Worm (Caenorhabditis elegans) whole organism, young adult: ENCODE measurements around the gene C07D8.5.

Experiments
- B0035.1 ChIP-seq: sonication (generic microtip); optimal IDR thresholded peaks from 2 replicates; lab custom pipeline; 2016; ENCODE audit warnings: missing genetic modification characterization, mild to moderate bottlenecking, missing compliant biosample characterization, missing genotype, missing genetic modification reagents
- C06A6.2 ChIP-seq: fragments of 200-800 bp; sonication (Bioruptor generic); conservative IDR thresholded peaks from 2 replicates; pipeline ENCODE4 v1.3.6; 2022; ENCODE audit warnings: missing genetic modification characterization, missing compliant biosample characterization
- F22D6.2 ChIP-seq: sonication (generic microtip); optimal IDR thresholded peaks from 2 replicates; lab custom pipeline; 2016; ENCODE audit warnings: mild to moderate bottlenecking, missing genetic modification characterization, missing compliant biosample characterization
- F23B12.7 ChIP-seq: sonication (generic microtip); optimal IDR thresholded peaks from 2 replicates; lab custom pipeline; 2017; ENCODE audit warnings: missing genetic modification characterization, mild to moderate bottlenecking, missing compliant biosample characterization, antibody characterized with exemption, moderate library complexity; ENCODE audit not compliant: insufficient read depth
- F52B5.7 ChIP-seq: sonication (generic microtip); optimal IDR thresholded peaks from 2 replicates; lab custom pipeline; 2016; ENCODE audit warnings: mild to moderate bottlenecking, missing genetic modification characterization, missing compliant biosample characterization
- K12H6.12 ChIP-seq: fragments of 200-800 bp; sonication (Bioruptor generic); optimal IDR thresholded peaks from 2 replicates; lab custom pipeline; 2018; ENCODE audit warnings: mild to moderate bottlenecking, missing genetic modification characterization, missing compliant biosample characterization
- T07F8.4 ChIP-seq: sonication (generic microtip); optimal IDR thresholded peaks from 2 replicates; lab custom pipeline; 2016; ENCODE audit warnings: mild to moderate bottlenecking, missing genetic modification characterization, moderate library complexity, missing compliant biosample characterization
- Y67H2A.10 ChIP-seq: fragments of 200-800 bp; sonication (Bioruptor generic); conservative IDR thresholded peaks from 2 replicates; pipeline ENCODE4 v1.3.6; 2022; ENCODE audit warnings: missing genetic modification reagents, missing genetic modification characterization, missing compliant biosample characterization
- ZK185.1 ChIP-seq: sonication (generic microtip); optimal IDR thresholded peaks from 2 replicates; lab custom pipeline; 2016; ENCODE audit warnings: mild to moderate bottlenecking, missing genetic modification characterization, missing compliant biosample characterization; ENCODE audit not compliant: poor library complexity, severe bottlenecking
- aptf-3 ChIP-seq: fragments of 200-800 bp; sonication (Bioruptor generic); IDR thresholded peaks from 2 replicates; pipeline ENCODE4 v1.3.6; 2022; ENCODE audit warnings: missing genetic modification characterization, missing compliant biosample characterization
- attf-3 ChIP-seq: fragments of 200-800 bp; sonication (Bioruptor generic); conservative IDR thresholded peaks from 2 replicates; pipeline ENCODE4 v1.3.6; 2022; ENCODE audit warnings: missing genetic modification reagents, missing genetic modification characterization, missing compliant biosample characterization
- bed-1 ChIP-seq: fragments of 200-800 bp; sonication (Bioruptor generic); IDR thresholded peaks from 2 replicates; pipeline ENCODE4 v1.3.6; 2022; ENCODE audit warnings: missing genetic modification reagents, missing genetic modification characterization, missing compliant biosample characterization
- bed-2 ChIP-seq: fragments of 200-800 bp; sonication (Bioruptor generic); IDR thresholded peaks from 2 replicates; pipeline ENCODE4 v1.3.6; 2022; ENCODE audit warnings: missing genetic modification reagents, missing genetic modification characterization, missing compliant biosample characterization
- cebp-1 ChIP-seq, 2 experiments: fragments of 200-800 bp in 1 of 2; sonication (Bioruptor generic) in 1 of 2; sonication (generic microtip) in 1 of 2; IDR thresholded peaks in 1 of 2; optimal IDR thresholded peaks in 1 of 2; 2 replicates each; pipeline versions ENCODE4 v1.3.6 to Lab custom; 2017 to 2022; ENCODE audit warnings: missing compliant biosample characterization in 2 of 2, missing genetic modification characterization in 2 of 2, mild to moderate bottlenecking in 1 of 2, missing genetic modification reagents in 1 of 2, moderate library complexity in 1 of 2
- ceh-100 ChIP-seq: fragments of 200-800 bp; sonication (Bioruptor generic); IDR thresholded peaks from 2 replicates; pipeline ENCODE4 v1.3.6; 2022; ENCODE audit warnings: missing genetic modification reagents, missing genetic modification characterization, missing compliant biosample characterization
- die-1 ChIP-seq: sonication (generic microtip); optimal IDR thresholded peaks from 2 replicates; lab custom pipeline; 2016; ENCODE audit warnings: missing genotype, mild to moderate bottlenecking, missing genetic modification characterization, missing compliant biosample characterization
- dpl-1 ChIP-seq: fragments of 150-350 bp; optimal IDR thresholded peaks from 2 replicates; lab custom pipeline; 2014; ENCODE audit warnings: missing biosample characterization, missing genetic modification reagents, missing genetic modification characterization
- egl-18 ChIP-seq: fragments of 200-800 bp; sonication (Bioruptor generic); IDR thresholded peaks from 2 replicates; pipeline ENCODE4 v1.3.6; 2022; ENCODE audit warnings: missing genetic modification reagents, missing genetic modification characterization, missing compliant biosample characterization
- egl-44 ChIP-seq: fragments of 200-800 bp; sonication (Bioruptor generic); IDR thresholded peaks from 2 replicates; pipeline ENCODE4 v1.3.6; 2022; ENCODE audit warnings: missing genetic modification reagents, missing genetic modification characterization, missing compliant biosample characterization
- ekl-4 ChIP-seq: fragments of 200-800 bp; sonication (Bioruptor generic); IDR thresholded peaks from 2 replicates; pipeline ENCODE4 v1.3.6; 2022; ENCODE audit warnings: missing genetic modification reagents, missing genetic modification characterization, missing compliant biosample characterization
- ets-4 ChIP-seq: fragments of 200-800 bp; sonication (Bioruptor generic); optimal IDR thresholded peaks from 2 replicates; lab custom pipeline; 2018; ENCODE audit warnings: mild to moderate bottlenecking, missing genetic modification characterization, missing compliant biosample characterization
- gei-17 ChIP-seq: fragments of 200-800 bp; sonication (Bioruptor generic); optimal IDR thresholded peaks from 2 replicates; lab custom pipeline; 2018; ENCODE audit warnings: mild to moderate bottlenecking, missing genetic modification characterization, missing compliant biosample characterization
- hlh-12 ChIP-seq: sonication (generic microtip); optimal IDR thresholded peaks from 2 replicates; lab custom pipeline; 2016; ENCODE audit warnings: missing genetic modification characterization, missing compliant biosample characterization
- hmg-1.2 ChIP-seq: fragments of 200-800 bp; sonication (Bioruptor generic); IDR thresholded peaks from 2 replicates; pipeline ENCODE4 v1.3.6; 2022; ENCODE audit warnings: missing genetic modification reagents, missing genetic modification characterization, missing compliant biosample characterization
- hmg-20 ChIP-seq: fragments of 200-800 bp; sonication (Bioruptor generic); IDR thresholded peaks from 2 replicates; pipeline ENCODE4 v1.3.6; 2022; ENCODE audit warnings: missing genetic modification reagents, missing genetic modification characterization, missing compliant biosample characterization
- lag-1 ChIP-seq: fragments of 200-800 bp; sonication (Bioruptor generic); IDR thresholded peaks from 2 replicates; pipeline ENCODE4 v1.3.6; 2022; ENCODE audit warnings: missing genetic modification reagents, missing genetic modification characterization, missing compliant biosample characterization
- let-607 ChIP-seq, 2 experiments: fragments of 200-800 bp in 1 of 2; sonication (Bioruptor generic) in 1 of 2; sonication (generic microtip) in 1 of 2; optimal IDR thresholded peaks; 2 replicates each; lab custom pipeline; 2016 to 2018; ENCODE audit warnings: mild to moderate bottlenecking in 2 of 2, missing compliant biosample characterization in 2 of 2, missing genetic modification characterization in 2 of 2, moderate library complexity in 2 of 2, missing genotype in 1 of 2
- lin-35 ChIP-seq, 3 experiments: fragments of 150-350 bp in 2 of 3; sonication (generic microtip) in 1 of 3; optimal IDR thresholded peaks; 2 replicates each; lab custom pipeline; 2014 to 2018; ENCODE audit warnings: missing biosample characterization in 3 of 3, missing genetic modification characterization in 3 of 3, missing genetic modification reagents in 3 of 3
- lin-40 ChIP-seq: sonication (generic microtip); optimal IDR thresholded peaks from 2 replicates; lab custom pipeline; 2016; ENCODE audit warnings: missing genetic modification characterization, mild to moderate bottlenecking, missing compliant biosample characterization, missing genotype, missing genetic modification reagents
- lin-54 ChIP-seq: fragments of 200-800 bp; sonication (Bioruptor generic); optimal IDR thresholded peaks from 2 replicates; lab custom pipeline; 2018; ENCODE audit warnings: mild to moderate bottlenecking, missing genetic modification characterization, missing compliant biosample characterization
- madf-8 ChIP-seq: fragments of 200-800 bp; sonication (Bioruptor generic); conservative IDR thresholded peaks from 2 replicates; pipeline ENCODE4 v1.3.6; 2022; ENCODE audit warnings: missing genetic modification reagents, missing genetic modification characterization, missing compliant biosample characterization
- nfyb-1 ChIP-seq: fragments of 200-800 bp; sonication (Bioruptor generic); IDR thresholded peaks from 2 replicates; pipeline ENCODE4 v1.3.6; 2022; ENCODE audit warnings: missing genetic modification reagents, missing genetic modification characterization, missing compliant biosample characterization
- nhr-179 ChIP-seq: sonication (generic microtip); optimal IDR thresholded peaks from 2 replicates; lab custom pipeline; 2016; ENCODE audit warnings: mild to moderate bottlenecking, missing genetic modification characterization, missing compliant biosample characterization
- nhr-27 ChIP-seq: fragments of 200-800 bp; sonication (Bioruptor generic); optimal IDR thresholded peaks from 2 replicates; lab custom pipeline; 2018; ENCODE audit warnings: mild to moderate bottlenecking, missing genetic modification characterization, moderate library complexity, missing compliant biosample characterization
- nhr-80 ChIP-seq: sonication (generic microtip); optimal IDR thresholded peaks from 2 replicates; lab custom pipeline; 2016; ENCODE audit warnings: missing genetic modification characterization, missing compliant biosample characterization
- pha-4 ChIP-seq: fragments of 150-350 bp; sonication (generic microtip); optimal IDR thresholded peaks from 2 replicates; lab custom pipeline; 2014; ENCODE audit warnings: missing biosample characterization, missing genetic modification reagents, missing genetic modification characterization
- repo-1 ChIP-seq: sonication (generic microtip); optimal IDR thresholded peaks from 2 replicates; lab custom pipeline; 2017; ENCODE audit warnings: mild to moderate bottlenecking, missing genetic modification characterization, missing compliant biosample characterization
- sdz-38 ChIP-seq: sonication (generic microtip); optimal IDR thresholded peaks from 2 replicates; lab custom pipeline; 2016; ENCODE audit warnings: missing genotype, missing genetic modification characterization, missing compliant biosample characterization
- snpc-3.4 ChIP-seq: sonication (generic microtip); optimal IDR thresholded peaks from 2 replicates; lab custom pipeline; 2017; ENCODE audit warnings: missing genetic modification characterization, mild to moderate bottlenecking, missing compliant biosample characterization, antibody characterized with exemption, moderate library complexity, missing genotype, missing genetic modification reagents
- snpc-4 ChIP-seq, 5 experiments: fragments of 150-350 bp in 1 of 5; sonication (generic microtip) in 4 of 5; optimal IDR thresholded peaks; 2 replicates each; lab custom pipeline; 2014 to 2018; ENCODE audit warnings: missing genetic modification characterization in 5 of 5, missing biosample characterization in 3 of 5, antibody characterized with exemption in 2 of 5, mild to moderate bottlenecking in 2 of 5, missing compliant biosample characterization in 2 of 5, missing genotype in 2 of 5, moderate library complexity in 2 of 5, missing genetic modification reagents in 1 of 5
- sptf-2 ChIP-seq: fragments of 200-800 bp; sonication (Bioruptor generic); optimal IDR thresholded peaks from 2 replicates; lab custom pipeline; 2018; ENCODE audit warnings: mild to moderate bottlenecking, missing genetic modification characterization, missing compliant biosample characterization
- tbp1 ChIP-seq: fragments of 200-800 bp; sonication (Bioruptor generic); optimal IDR thresholded peaks from 2 replicates; lab custom pipeline; 2018; ENCODE audit warnings: mild to moderate bottlenecking, missing genetic modification characterization, missing compliant biosample characterization
- tlf-1 ChIP-seq: fragments of 200-800 bp; sonication (Bioruptor generic); optimal IDR thresholded peaks from 2 replicates; lab custom pipeline; 2018; ENCODE audit warnings: mild to moderate bottlenecking, missing genetic modification characterization, missing compliant biosample characterization
- unc-130 ChIP-seq: sonication (generic microtip); optimal IDR thresholded peaks from 2 replicates; lab custom pipeline; 2016; ENCODE audit warnings: missing genetic modification reagents, missing genetic modification characterization, missing compliant biosample characterization
- zim-3 ChIP-seq: sonication (generic microtip); optimal IDR thresholded peaks from 2 replicates; lab custom pipeline; 2017; ENCODE audit warnings: mild to moderate bottlenecking, missing genetic modification characterization, moderate library complexity, missing compliant biosample characterization
- ztf-18 ChIP-seq: sonication (generic microtip); optimal IDR thresholded peaks from 2 replicates; lab custom pipeline; 2016; ENCODE audit warnings: missing genotype, mild to moderate bottlenecking, missing genetic modification characterization, missing compliant biosample characterization
- ztf-22 ChIP-seq: fragments of 200-800 bp; sonication (Bioruptor generic); optimal IDR thresholded peaks from 2 replicates; lab custom pipeline; 2018; ENCODE audit warnings: mild to moderate bottlenecking, missing genetic modification characterization, moderate library complexity, missing compliant biosample characterization

Gene C07D8.5

ce11 chrX:7334302-7334724, 9.5 kb upstream of the C07D8.5 start, which contains the start of gene epg-7:
TSS of gene epg-7 (plus strand) at chrX:7334714.
- TF ChIP-seq madf-8 (no peak), lin-54 (GFP tag; lab: Kevin White, UChicago) (peak; percentile 64), K12H6.12 (tag; lab: Kevin White, UChicago) (peak; percentile 95), hmg-20 (GFP tag; lab: Robert Waterston, UW) (peak; percentile 64), F52B5.7 (no peak), Y67H2A.10 (GFP tag; lab: Robert Waterston, UW) (no peak), die-1 (tag; lab: Kevin White, UChicago) (peak; percentile 35), bed-2 (GFP tag; lab: Robert Waterston, UW) (0 out of 2 replicates have a peak, but pooled peaks have one; percentile 10), repo-1 (tag; lab: Kevin White, UChicago) (peak; percentile 61), unc-130 (GFP tag; lab: Kevin White, UChicago) (no peak), B0035.1 (tag; lab: Kevin White, UChicago) (no peak), lag-1 (GFP tag; lab: Robert Waterston, UW) (no peak), hmg-1.2 (GFP tag; lab: Robert Waterston, UW) (peak; percentile 88), C06A6.2 (GFP tag; lab: Robert Waterston, UW) (peak; percentile 87), sdz-38 (tag; lab: Kevin White, UChicago) (no peak), zim-3 (tag; lab: Kevin White, UChicago) (no peak), T07F8.4 (tag; lab: Kevin White, UChicago) (no peak), dpl-1 (GFP tag; lab: Kevin White, UChicago) (no peak), egl-18 (GFP tag; lab: Robert Waterston, UW) (no peak), egl-44 (peak; percentile 83; the same call in 1 of the 2 replicates), tlf-1 (GFP tag; lab: Kevin White, UChicago) (peak; percentile 62), ztf-22 (GFP tag; lab: Kevin White, UChicago) (peak; percentile 78), nfyb-1 (peak; percentile 93), gei-17 (peak; percentile 86), ZK185.1 (tag; lab: Kevin White, UChicago) (peak; percentile 74), ekl-4 (GFP tag; lab: Robert Waterston, UW) (peak; percentile 80), bed-1 (no peak), nhr-80 (tag; lab: Kevin White, UChicago) (peak; percentile 90), let-607 (tag; optimal IDR thresholded peaks at IDR 0.05; lab: Kevin White, UChicago) (peak; percentile 50 to 79), pha-4 (tag; lab: Kevin White, UChicago) (peak; percentile 90), snpc-3.4 (tag; lab: Kevin White, UChicago) (peak; percentile 2), nhr-179 (tag; lab: Kevin White, UChicago) (no peak), ztf-18 (peak; percentile 57), attf-3 (GFP tag; lab: Robert Waterston, UW) (no peak), hlh-12 (tag; lab: Kevin White, UChicago) (no peak), ceh-100 (no peak), tbp1 (peak; percentile 66), sptf-2 (GFP tag; lab: Kevin White, UChicago) (no peak), cebp-1 (GFP tag; IDR thresholded peaks at IDR 0.05; lab: Robert Waterston, UW) (peak; percentile 86), cebp-1 (tag; optimal IDR thresholded peaks at IDR 0.05; lab: Kevin White, UChicago) (peak; percentile 96), snpc-4 (GFP tag; optimal IDR thresholded peaks at IDR 0.05; lab: Kevin White, UChicago) (peak; percentile 33), snpc-4 (tag; optimal IDR thresholded peaks at IDR 0.05; lab: Kevin White, UChicago) (peak; percentile 50 to 72 (median 62)), lin-35 (GFP tag; optimal IDR thresholded peaks at IDR 0.05; lab: Kevin White, UChicago) (peak in 1 of 3 experiments; percentile 85), lin-40 (peak; percentile 96), ets-4 (GFP tag; lab: Kevin White, UChicago) (peak; percentile 86), nhr-27 (tag; lab: Kevin White, UChicago) (no peak), F23B12.7 (tag; lab: Kevin White, UChicago) (peak; percentile 49), F22D6.2 (peak; percentile 60), aptf-3 (no peak)
